Worm (Caenorhabditis elegans): ENCODE measurements around the gene ZC455.1.

The ZC455.1 gene

DNA sequence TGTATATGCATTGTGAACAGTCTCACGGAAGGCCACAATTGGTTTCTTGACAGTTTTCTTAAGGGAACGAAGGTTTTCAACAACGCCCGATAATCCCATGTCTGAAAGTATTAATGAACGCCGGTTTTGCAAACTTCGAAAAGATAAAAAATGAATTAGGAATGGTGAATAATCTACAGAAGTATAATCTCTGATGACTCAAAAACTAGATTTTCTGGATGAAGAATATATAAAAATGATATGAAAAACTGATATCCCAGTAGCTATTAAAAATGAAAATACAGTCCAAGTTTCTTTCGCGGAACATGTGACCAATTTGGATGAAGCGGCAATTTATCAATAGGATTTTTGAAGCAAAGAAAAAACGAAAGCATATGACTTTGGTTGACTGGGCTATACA is 40.7 kb downstream of the ZC455.1 start, which contains the start of gene ZC443.3:
ZC443.3 (minus strand) TSS at position 101 of the 400 bp plus-strand sequence.
- TF ChIP-seq Y67H2A.10 (GFP tag; conservative IDR thresholded peaks at IDR 0.05) (no peak), unc-130 (GFP tag; optimal IDR thresholded peaks at IDR 0.05) (no peak), let-607 (tag; optimal IDR thresholded peaks at IDR 0.05) (no peak), madf-6 (GFP tag; IDR thresholded peaks at IDR 0.05) (no peak), tbp1 (GFP tag; optimal IDR thresholded peaks at IDR 0.05) (no peak), gei-17 (GFP tag; optimal IDR thresholded peaks at IDR 0.05) (no peak), fkh-3 (tag; optimal IDR thresholded peaks at IDR 0.05) (no peak), bed-2 (GFP tag; IDR thresholded peaks at IDR 0.05) (no peak), nhr-27 (tag; optimal IDR thresholded peaks at IDR 0.05) (no peak), tlf-1 (GFP tag; optimal IDR thresholded peaks at IDR 0.05) (no peak), F37B4.10 (GFP tag; IDR thresholded peaks at IDR 0.05) (no peak)

ce11 chrV:12814481-12814882 is 41.2 kb downstream of the ZC455.1 start:
- TF ChIP-seq snpc-4 (GFP tag; optimal IDR thresholded peaks at IDR 0.05) (no peak), snpc-4 (tag; optimal IDR thresholded peaks at IDR 0.05) (peak in 3 of 4 experiments; percentile 10 to 35 (median 16)), F52B5.7 (tag; optimal IDR thresholded peaks at IDR 0.05) (peak; percentile 31), ztf-3 (GFP tag; optimal IDR thresholded peaks at IDR 0.05) (no peak), F57C9.4 (tag; optimal IDR thresholded peaks at IDR 0.05) (no peak), egrh-3 (GFP tag; IDR thresholded peaks at IDR 0.05) (peak; percentile 59; the same call in 1 of the 2 replicates), hmg-1.2 (GFP tag; IDR thresholded peaks at IDR 0.05) (peak; percentile 73; the same call in 1 of the 2 replicates), madf-10 (tag; optimal IDR thresholded peaks at IDR 0.05) (peak; percentile 81), nfya-1 (tag; optimal IDR thresholded peaks at IDR 0.05; ENCODE audit: borderline replicate concordance, insufficient read depth) (no peak), let-607 (tag; optimal IDR thresholded peaks at IDR 0.05) (no peak), Y95B8A.8 (GFP tag; IDR thresholded peaks at IDR 0.05) (0 out of 2 replicates have a peak, but pooled peaks have one; percentile 37), egl-44 (GFP tag; IDR thresholded peaks at IDR 0.05) (0 out of 2 replicates have a peak, but pooled peaks have one; percentile 58), ztf-22 (GFP tag; optimal IDR thresholded peaks at IDR 0.05) (no peak), B0336.3 (GFP tag; IDR thresholded peaks at IDR 0.05) (peak; percentile 33; the same call in 1 of the 2 replicates), Y53G8AR.9 (GFP tag; conservative IDR thresholded peaks at IDR 0.05) (no peak), ccch-3 (GFP tag; optimal IDR thresholded peaks at IDR 0.05) (no peak), mcd-1 (GFP tag; IDR thresholded peaks at IDR 0.05) (peak; percentile 64; the same call in 1 of the 2 replicates), bed-1 (GFP tag; IDR thresholded peaks at IDR 0.05) (no peak), K12H6.12 (tag; optimal IDR thresholded peaks at IDR 0.05) (peak; percentile 93), somi-1 (GFP tag; optimal IDR thresholded peaks at IDR 0.05) (peak; percentile 60), ztf-18 (tag; optimal IDR thresholded peaks at IDR 0.05) (peak; percentile 10), attf-5 (GFP tag; optimal IDR thresholded peaks at IDR 0.05) (peak; percentile 65), lin-35 (GFP tag; optimal IDR thresholded peaks at IDR 0.05) (peak in 1 of 3 experiments; percentile 47), chd-7 (tag; optimal IDR thresholded peaks at IDR 0.05) (peak; percentile 52), ztf-28 (GFP tag; IDR thresholded peaks at IDR 0.05) (no peak), lin-54 (GFP tag; optimal IDR thresholded peaks at IDR 0.05) (peak; percentile 4), rcor-1 (GFP tag; IDR thresholded peaks at IDR 0.05) (peak; percentile 53; the same call in 1 of the 2 replicates), atf-7 (tag; optimal IDR thresholded peaks at IDR 0.05) (peak; percentile 41), K11D2.4 (GFP tag; IDR thresholded peaks at IDR 0.05) (peak; percentile 58), cebp-1 (GFP tag; IDR thresholded peaks at IDR 0.05) (peak; percentile 49; the same call in 1 of the 2 replicates), cebp-1 (tag; optimal IDR thresholded peaks at IDR 0.05) (peak; percentile 78), ZK185.1 (tag; optimal IDR thresholded peaks at IDR 0.05; ENCODE audit: poor library complexity, severe bottlenecking) (peak; percentile 36), lin-40 (tag; optimal IDR thresholded peaks at IDR 0.05) (peak; percentile 19), let-526 (GFP tag; IDR thresholded peaks at IDR 0.05) (0 out of 2 replicates have a peak, but pooled peaks have one; percentile 6), ceh-27 (GFP tag; optimal IDR thresholded peaks at IDR 0.05) (peak; percentile 59)

Data from whole organism, young adult.